Worm (Caenorhabditis elegans): ENCODE data around the gene mdt-27.

- TF ChIP-seq nhr-12 (tag; optimal IDR thresholded peaks at IDR 0.05): no peak
- TF ChIP-seq fos-1 (tag; optimal IDR thresholded peaks at IDR 0.05): no peak
- TF ChIP-seq dmd-4 (tag; optimal IDR thresholded peaks at IDR 0.05): no peak
- TF ChIP-seq sma-9 (GFP tag; optimal IDR thresholded peaks at IDR 0.05): no peak
- no peak for TF ChIP-seq sma-9 (tag; optimal IDR thresholded peaks at IDR 0.05)
- TF ChIP-seq nhr-23 (tag; optimal IDR thresholded peaks at IDR 0.05): no peak
- no peak for TF ChIP-seq snpc-4 (tag; optimal IDR thresholded peaks at IDR 0.05)
- no peak for TF ChIP-seq lsy-2 (tag; optimal IDR thresholded peaks at IDR 0.05)
- TF ChIP-seq nhr-237 (tag; optimal IDR thresholded peaks at IDR 0.05): no peak
- no peak for TF ChIP-seq nhr-10 (tag; optimal IDR thresholded peaks at IDR 0.05)
Observed at ce11 chrV:9249206-9249605, 35.8 kb upstream of the mdt-27 start, which contains the start of gene str-94.

All from whole organism, L2 larva.